Worm (Caenorhabditis elegans): ENCODE measurements around the gene kvs-1.

ce11 chrX:7750084-7750483, 43.2 kb upstream of the kvs-1 start:
- TF ChIP-seq zag-1 (tag; optimal IDR thresholded peaks at IDR 0.05) = no peak
- TF ChIP-seq unc-39 (tag; optimal IDR thresholded peaks at IDR 0.05) = no peak
- no peak for TF ChIP-seq nhr-25 (tag; optimal IDR thresholded peaks at IDR 0.05)
- TF ChIP-seq sma-3 (GFP tag; optimal IDR thresholded peaks at IDR 0.05) = no peak
- TF ChIP-seq fos-1 (tag; optimal IDR thresholded peaks at IDR 0.05) = no peak
- TF ChIP-seq ama-1 (optimal IDR thresholded peaks at IDR 0.05) = no peak
- TF ChIP-seq nhr-237 (tag; optimal IDR thresholded peaks at IDR 0.05) = no peak
- TF ChIP-seq unc-62 (GFP tag; optimal IDR thresholded peaks at IDR 0.05) = no peak
- no peak for TF ChIP-seq ztf-11 (tag; optimal IDR thresholded peaks at IDR 0.05)
- TF ChIP-seq elt-3 (tag; optimal IDR thresholded peaks at IDR 0.05) = no peak
- TF ChIP-seq nhr-77 (tag; optimal IDR thresholded peaks at IDR 0.05) = no peak
- TF ChIP-seq aly-2 (tag; optimal IDR thresholded peaks at IDR 0.05) = no peak
